Worm (Caenorhabditis elegans): Measurements from ENCODE around the gene F55A11.1.

The F55A11.1 gene

ce11 chrV:11755848-11756247 is 8.3 kb downstream of the F55A11.1 start:
- TF ChIP-seq nhr-11 (tag; optimal IDR thresholded peaks at IDR 0.05): no peak
- no peak for TF ChIP-seq fkh-2 (tag; optimal IDR thresholded peaks at IDR 0.05)
- no peak for TF ChIP-seq fkh-10 (GFP tag; optimal IDR thresholded peaks at IDR 0.05)
- TF ChIP-seq nhr-237 (tag; optimal IDR thresholded peaks at IDR 0.05): no peak
- TF ChIP-seq ceh-82 (tag; optimal IDR thresholded peaks at IDR 0.05): no peak
- no peak for TF ChIP-seq ztf-4 (tag; optimal IDR thresholded peaks at IDR 0.05)
- TF ChIP-seq skn-1 (tag; optimal IDR thresholded peaks at IDR 0.05): no peak
- TF ChIP-seq jun-1 (tag; optimal IDR thresholded peaks at IDR 0.05): no peak
- TF ChIP-seq elt-2 (tag; optimal IDR thresholded peaks at IDR 0.05): peak; percentile 64
- TF ChIP-seq fos-1 (tag; optimal IDR thresholded peaks at IDR 0.05): no peak
- TF ChIP-seq daf-12 (tag; optimal IDR thresholded peaks at IDR 0.05): no peak
- TF ChIP-seq sea-2 (GFP tag; optimal IDR thresholded peaks at IDR 0.05): no peak
- peak; percentile 7 for TF ChIP-seq pqm-1 (tag; optimal IDR thresholded peaks at IDR 0.05)
- no peak for TF ChIP-seq mml-1 (tag; optimal IDR thresholded peaks at IDR 0.05)

- TF ChIP-seq lin-39 (tag; optimal IDR thresholded peaks at IDR 0.05) (no peak), sea-2 (GFP tag; optimal IDR thresholded peaks at IDR 0.05) (no peak), nhr-77 (tag; optimal IDR thresholded peaks at IDR 0.05) (no peak), ama-1 (optimal IDR thresholded peaks at IDR 0.05) (no peak), lsy-12 (tag; optimal IDR thresholded peaks at IDR 0.05) (no peak), unc-62 (GFP tag; optimal IDR thresholded peaks at IDR 0.05) (no peak), nfya-1 (tag; optimal IDR thresholded peaks at IDR 0.05; ENCODE audit: insufficient read depth) (no peak), ceh-28 (tag; optimal IDR thresholded peaks at IDR 0.05) (no peak), pha-4 (tag; optimal IDR thresholded peaks at IDR 0.05) (no peak), nhr-23 (tag; optimal IDR thresholded peaks at IDR 0.05) (no peak), egl-27 (tag; optimal IDR thresholded peaks at IDR 0.05) (no peak), fkh-10 (GFP tag; optimal IDR thresholded peaks at IDR 0.05) (no peak), nhr-237 (tag; optimal IDR thresholded peaks at IDR 0.05) (no peak), elt-1 (tag; optimal IDR thresholded peaks at IDR 0.05) (no peak)
Observed at ce11 chrV:11751480-11751879, 12.7 kb downstream of the F55A11.1 start.

- TF ChIP-seq pqm-1 (tag; optimal IDR thresholded peaks at IDR 0.05) (no peak), nfya-1 (tag; optimal IDR thresholded peaks at IDR 0.05; ENCODE audit: insufficient read depth) (no peak), mml-1 (tag; optimal IDR thresholded peaks at IDR 0.05) (no peak), elt-2 (tag; optimal IDR thresholded peaks at IDR 0.05) (no peak), unc-39 (tag; optimal IDR thresholded peaks at IDR 0.05) (no peak), ama-1 (optimal IDR thresholded peaks at IDR 0.05) (no peak), lin-15B (tag; optimal IDR thresholded peaks at IDR 0.05) (no peak), tbx-2 (tag; optimal IDR thresholded peaks at IDR 0.05) (no peak), ZK546.5 (tag; optimal IDR thresholded peaks at IDR 0.05) (no peak), nhr-67 (tag; optimal IDR thresholded peaks at IDR 0.05) (no peak)
Observed at ce11 chrV:11741078-11741477, 23.1 kb downstream of the F55A11.1 start.

ce11 chrV:11739820-11740219 is 24.4 kb downstream of the F55A11.1 start, which contains the start of gene T04F3.1:
T04F3.1 (plus strand) TSS chrV:11740065.
- TF ChIP-seq nhr-25 (tag; optimal IDR thresholded peaks at IDR 0.05) (peak; percentile 33), nhr-43 (tag; optimal IDR thresholded peaks at IDR 0.05; ENCODE audit: poor library complexity, severe bottlenecking) (peak; percentile 56), nhr-23 (tag; optimal IDR thresholded peaks at IDR 0.05) (peak; percentile 27), lsy-12 (tag; optimal IDR thresholded peaks at IDR 0.05) (no peak), elt-3 (tag; optimal IDR thresholded peaks at IDR 0.05) (peak in 2 of 3 experiments; percentile 15 to 84)

- TF ChIP-seq nhr-23 (tag; optimal IDR thresholded peaks at IDR 0.05) (peak; percentile 39), nhr-11 (tag; optimal IDR thresholded peaks at IDR 0.05) (no peak), elt-3 (tag; optimal IDR thresholded peaks at IDR 0.05) (peak in 2 of 3 experiments; percentile 59 to 75), jun-1 (tag; optimal IDR thresholded peaks at IDR 0.05) (no peak), mdl-1 (tag; optimal IDR thresholded peaks at IDR 0.05) (no peak)
Observed at ce11 chrV:11737333-11737732, 26.9 kb downstream of the F55A11.1 start.

Data from whole organism, L3 larva.